Comparison of ENCODE assay signal across 1 fruit fly cellular context in the genomic region with DNA sequence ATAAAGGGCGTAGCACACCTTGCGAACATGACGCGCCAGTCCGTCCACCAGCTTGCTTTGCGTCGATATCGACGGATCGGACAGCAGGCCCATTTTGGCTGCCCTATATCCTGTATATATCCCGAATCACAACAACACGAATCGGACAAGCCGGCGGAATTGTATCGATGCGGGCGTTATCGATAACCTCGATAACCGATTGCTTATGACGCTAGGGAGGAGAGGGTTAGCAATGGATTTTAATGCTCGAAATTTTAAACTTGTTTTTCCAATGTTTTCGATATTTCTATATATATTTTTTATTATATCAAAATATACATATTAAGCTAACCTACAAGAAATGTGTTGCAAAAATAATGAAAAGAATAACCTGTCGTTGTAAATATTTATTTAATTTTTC.
A peak's percentile ranks its signal among the peaks of the same experiment; 100 is the strongest.
TF ChIP-seq lines count a peak whose summit lies in the region.

Gene GAA1 (minus strand): TSS at position 194 of the 400 bp plus-strand sequence.

TF ChIP-seq in whole organism, embryonic, 481 proteins besides CTCF, POLR2A, EP300 and RAD21 (continued from another document and continues in another):
- no peak for TF ChIP-seq Dad (GFP tag; optimal IDR thresholded peaks at IDR 0.05; lab: Kevin White, UChicago)
- TF ChIP-seq CG33557 (GFP tag; optimal IDR thresholded peaks at IDR 0.05; lab: Kevin White, UChicago) = no peak
- TF ChIP-seq Drgx (GFP tag; IDR thresholded peaks at IDR 0.05; lab: Robert Waterston, UW) = no peak
- no peak for TF ChIP-seq CG5953 (GFP tag; IDR thresholded peaks at IDR 0.05; lab: Robert Waterston, UW)
- TF ChIP-seq chinmo (GFP tag; IDR thresholded peaks at IDR 0.05; lab: Robert Waterston, UW; ENCODE audit: partially characterized antibody) = peak; percentile 79; the same call in 2 of the 4 replicates
- peak; percentile 26 for TF ChIP-seq grau (tag; optimal IDR thresholded peaks at IDR 0.05; lab: Kevin White, UChicago)
- TF ChIP-seq crol (GFP tag; IDR thresholded peaks at IDR 0.05; lab: Robert Waterston, UW) = no peak
- TF ChIP-seq CG3065 (GFP tag; optimal IDR thresholded peaks at IDR 0.05; lab: Kevin White, UChicago) = no peak
- no peak for TF ChIP-seq MTF-1 (GFP tag; optimal IDR thresholded peaks at IDR 0.05; lab: Kevin White, UChicago; ENCODE audit: borderline replicate concordance)
- TF ChIP-seq croc (GFP tag; conservative IDR thresholded peaks at IDR 0.05; lab: Robert Waterston, UW) = no peak
- TF ChIP-seq CG5180 (GFP tag; optimal IDR thresholded peaks at IDR 0.05; lab: Kevin White, UChicago) = no peak
- TF ChIP-seq CG14965 (GFP tag; optimal IDR thresholded peaks at IDR 0.05; lab: Kevin White, UChicago; ENCODE audit: borderline replicate concordance) = no peak
- TF ChIP-seq mld (GFP tag; IDR thresholded peaks at IDR 0.05; lab: Robert Waterston, UW; ENCODE audit: partially characterized antibody) = peak; percentile 96
- TF ChIP-seq CG4820 (GFP tag; optimal IDR thresholded peaks at IDR 0.05; lab: Kevin White, UChicago) = no peak
- TF ChIP-seq CG1832 (GFP tag; optimal IDR thresholded peaks at IDR 0.05; lab: Kevin White, UChicago) = no peak
- TF ChIP-seq salm (tag; optimal IDR thresholded peaks at IDR 0.05; lab: Kevin White, UChicago) = no peak
- TF ChIP-seq Nf-YC (tag; optimal IDR thresholded peaks at IDR 0.05; lab: Kevin White, UChicago) = no peak
- TF ChIP-seq her (GFP tag; optimal IDR thresholded peaks at IDR 0.05; lab: Kevin White, UChicago) = no peak
- no peak for TF ChIP-seq CG1603 (tag; optimal IDR thresholded peaks at IDR 0.05; lab: Kevin White, UChicago)
- peak; percentile 64; the same call in 1 of the 2 replicates for TF ChIP-seq CG4360 (GFP tag; IDR thresholded peaks at IDR 0.05; lab: Robert Waterston, UW)
- no peak for TF ChIP-seq CG8089 (GFP tag; optimal IDR thresholded peaks at IDR 0.05; lab: Kevin White, UChicago)
- TF ChIP-seq sim (GFP tag; IDR thresholded peaks at IDR 0.05; lab: Robert Waterston, UW) = no peak
- TF ChIP-seq luna (GFP tag; optimal IDR thresholded peaks at IDR 0.05; lab: Kevin White, UChicago) = no peak
- no peak for TF ChIP-seq jumu (GFP tag; optimal IDR thresholded peaks at IDR 0.05; lab: Kevin White, UChicago)
- TF ChIP-seq dimm (GFP tag; IDR thresholded peaks at IDR 0.05; lab: Robert Waterston, UW) = no peak
- no peak for TF ChIP-seq exex (tag; optimal IDR thresholded peaks at IDR 0.05; lab: Kevin White, UChicago)
- no peak for TF ChIP-seq NK7.1 (GFP tag; optimal IDR thresholded peaks at IDR 0.05; lab: Kevin White, UChicago)
- TF ChIP-seq wdn (GFP tag; IDR thresholded peaks at IDR 0.05; lab: Robert Waterston, UW) = no peak
- no peak for TF ChIP-seq gro (GFP tag; optimal IDR thresholded peaks at IDR 0.05; lab: Kevin White, UChicago)
- TF ChIP-seq CG3995 (GFP tag; optimal IDR thresholded peaks at IDR 0.05; lab: Kevin White, UChicago) = no peak
- no peak for TF ChIP-seq CG2889 (GFP tag; IDR thresholded peaks at IDR 0.05; lab: Robert Waterston, UW)
- TF ChIP-seq Sry-β (GFP tag; optimal IDR thresholded peaks at IDR 0.05; lab: Kevin White, UChicago) = no peak
- TF ChIP-seq BtbVII (GFP tag; optimal IDR thresholded peaks at IDR 0.05; lab: Kevin White, UChicago) = no peak
- TF ChIP-seq ranshi (GFP tag; IDR thresholded peaks at IDR 0.05; lab: Robert Waterston, UW) = no peak
- TF ChIP-seq psq (GFP tag; optimal IDR thresholded peaks at IDR 0.05; lab: Kevin White, UChicago) = no peak
- no peak for TF ChIP-seq CG3163 (GFP tag; optimal IDR thresholded peaks at IDR 0.05; lab: Kevin White, UChicago)
- no peak for TF ChIP-seq ham (GFP tag; IDR thresholded peaks at IDR 0.05; lab: Robert Waterston, UW)
- TF ChIP-seq corto (GFP tag; optimal IDR thresholded peaks at IDR 0.05; lab: Kevin White, UChicago) = no peak
- peak; percentile 78 for TF ChIP-seq hbn (GFP tag; IDR thresholded peaks at IDR 0.05; lab: Robert Waterston, UW; ENCODE audit: partially characterized antibody)
- TF ChIP-seq Dip3 (GFP tag; optimal IDR thresholded peaks at IDR 0.05; lab: Kevin White, UChicago) = no peak
- no peak for TF ChIP-seq NC2β (GFP tag; optimal IDR thresholded peaks at IDR 0.05; lab: Kevin White, UChicago)
- TF ChIP-seq Ets97D (GFP tag; optimal IDR thresholded peaks at IDR 0.05; lab: Kevin White, UChicago) = no peak
- no peak for TF ChIP-seq Bdp1 (GFP tag; optimal IDR thresholded peaks at IDR 0.05; lab: Kevin White, UChicago)
- TF ChIP-seq NC2α (GFP tag; optimal IDR thresholded peaks at IDR 0.05; lab: Kevin White, UChicago) = no peak
- peak; percentile 69 for TF ChIP-seq Sry-δ (GFP tag; optimal IDR thresholded peaks at IDR 0.05; lab: Kevin White, UChicago)
- no peak for TF ChIP-seq fd96Cb (tag; optimal IDR thresholded peaks at IDR 0.05; lab: Kevin White, UChicago)
- TF ChIP-seq CG4854 (GFP tag; optimal IDR thresholded peaks at IDR 0.05; lab: Kevin White, UChicago) = no peak
- no peak for TF ChIP-seq oc (tag; optimal IDR thresholded peaks at IDR 0.05; lab: Kevin White, UChicago)
- TF ChIP-seq slbo (GFP tag; IDR thresholded peaks at IDR 0.05; lab: Robert Waterston, UW) = peak; percentile 43; the same call in 1 of the 2 replicates
- TF ChIP-seq fd102C (GFP tag; optimal IDR thresholded peaks at IDR 0.05; lab: Kevin White, UChicago) = no peak
- TF ChIP-seq zfh1 (GFP tag; IDR thresholded peaks at IDR 0.05; lab: Robert Waterston, UW) = no peak
- TF ChIP-seq CG33213 (GFP tag; optimal IDR thresholded peaks at IDR 0.05; lab: Kevin White, UChicago) = no peak
- TF ChIP-seq Vsx1 (GFP tag; optimal IDR thresholded peaks at IDR 0.05; lab: Kevin White, UChicago) = no peak
- TF ChIP-seq emc (GFP tag; optimal IDR thresholded peaks at IDR 0.05; lab: Kevin White, UChicago) = no peak
- TF ChIP-seq crc (GFP tag; optimal IDR thresholded peaks at IDR 0.05; lab: Kevin White, UChicago) = no peak
- TF ChIP-seq nom (GFP tag; optimal IDR thresholded peaks at IDR 0.05; lab: Kevin White, UChicago) = no peak
- peak; percentile 51 for TF ChIP-seq YL-1 (GFP tag; optimal IDR thresholded peaks at IDR 0.05; lab: Kevin White, UChicago)
- TF ChIP-seq Bteb2 (GFP tag; optimal IDR thresholded peaks at IDR 0.05; lab: Kevin White, UChicago) = no peak
- no peak for TF ChIP-seq CG8290 (GFP tag; optimal IDR thresholded peaks at IDR 0.05; lab: Kevin White, UChicago)
- TF ChIP-seq CG8290 (tag; optimal IDR thresholded peaks at IDR 0.05; lab: Kevin White, UChicago) = no peak
- TF ChIP-seq sc (optimal IDR thresholded peaks at IDR 0.05; lab: Kevin White, UChicago) = no peak
- no peak for TF ChIP-seq sc (GFP tag; optimal IDR thresholded peaks at IDR 0.05; lab: Kevin White, UChicago)
- no peak for TF ChIP-seq Ssrp (tag; optimal IDR thresholded peaks at IDR 0.05; lab: Kevin White, UChicago)
- no peak for TF ChIP-seq cato (GFP tag; optimal IDR thresholded peaks at IDR 0.05; lab: Kevin White, UChicago; ENCODE audit: borderline replicate concordance)
- TF ChIP-seq pfk (GFP tag; optimal IDR thresholded peaks at IDR 0.05; lab: Kevin White, UChicago) = no peak
- TF ChIP-seq CG8281 (tag; optimal IDR thresholded peaks at IDR 0.05; lab: Kevin White, UChicago) = no peak
- TF ChIP-seq Gsc (GFP tag; IDR thresholded peaks at IDR 0.05; lab: Robert Waterston, UW) = no peak
- no peak for TF ChIP-seq sr (GFP tag; IDR thresholded peaks at IDR 0.05; lab: Robert Waterston, UW)
- no peak for TF ChIP-seq Ets65A (GFP tag; lab: Kevin White, UChicago)
- TF ChIP-seq CG16813 (GFP tag; IDR thresholded peaks at IDR 0.05; lab: Robert Waterston, UW; ENCODE audit: partially characterized antibody) = peak; percentile 83
- TF ChIP-seq CG18476 (GFP tag; optimal IDR thresholded peaks at IDR 0.05; lab: Kevin White, UChicago) = no peak
- no peak for TF ChIP-seq TFAM (GFP tag; optimal IDR thresholded peaks at IDR 0.05; lab: Kevin White, UChicago)
- TF ChIP-seq en (GFP tag; optimal IDR thresholded peaks at IDR 0.05; lab: Kevin White, UChicago) = no peak
- TF ChIP-seq zen2 (GFP tag; IDR thresholded peaks at IDR 0.05; lab: Robert Waterston, UW; ENCODE audit: partially characterized antibody) = peak; percentile 79
- TF ChIP-seq CG11085 (GFP tag; IDR thresholded peaks at IDR 0.05; lab: Robert Waterston, UW) = no peak
- TF ChIP-seq stc (GFP tag; IDR thresholded peaks at IDR 0.05; lab: Robert Waterston, UW) = no peak
- no peak for TF ChIP-seq Mad (GFP tag; optimal IDR thresholded peaks at IDR 0.05; lab: Kevin White, UChicago)
- TF ChIP-seq CG8359 (GFP tag; optimal IDR thresholded peaks at IDR 0.05; lab: Kevin White, UChicago; ENCODE audit: borderline replicate concordance) = no peak
- peak; percentile 95 for TF ChIP-seq CG6791 (GFP tag; IDR thresholded peaks at IDR 0.05; lab: Robert Waterston, UW; ENCODE audit: partially characterized antibody)
- no peak for TF ChIP-seq CG32767 (GFP tag; IDR thresholded peaks at IDR 0.05; lab: Robert Waterston, UW)
- TF ChIP-seq CG13894 (tag; optimal IDR thresholded peaks at IDR 0.05; lab: Kevin White, UChicago) = no peak
- TF ChIP-seq Hmx (GFP tag; optimal IDR thresholded peaks at IDR 0.05; lab: Kevin White, UChicago) = no peak
- no peak for TF ChIP-seq gsb-n (tag; optimal IDR thresholded peaks at IDR 0.05; lab: Kevin White, UChicago)
- no peak for TF ChIP-seq ab (GFP tag; optimal IDR thresholded peaks at IDR 0.05; lab: Kevin White, UChicago)
- peak; percentile 44 for TF ChIP-seq CG12391 (tag; optimal IDR thresholded peaks at IDR 0.05; lab: Kevin White, UChicago)
- TF ChIP-seq CG10147 (GFP tag; optimal IDR thresholded peaks at IDR 0.05; lab: Kevin White, UChicago) = no peak
- no peak for TF ChIP-seq Stat92E (GFP tag; optimal IDR thresholded peaks at IDR 0.05; lab: Kevin White, UChicago)
- no peak for TF ChIP-seq usp (GFP tag; optimal IDR thresholded peaks at IDR 0.05; lab: Kevin White, UChicago)
- no peak for TF ChIP-seq Adf1 (GFP tag; IDR thresholded peaks at IDR 0.05; lab: Robert Waterston, UW)
- TF ChIP-seq scrt (GFP tag; optimal IDR thresholded peaks at IDR 0.05; lab: Kevin White, UChicago) = no peak
- no peak for TF ChIP-seq cad (GFP tag; optimal IDR thresholded peaks at IDR 0.05; lab: Kevin White, UChicago)
- peak; percentile 98 for TF ChIP-seq HLH4C (GFP tag; IDR thresholded peaks at IDR 0.05; lab: Robert Waterston, UW; ENCODE audit: partially characterized antibody)
- TF ChIP-seq CG7963 (GFP tag; IDR thresholded peaks at IDR 0.05; lab: Robert Waterston, UW; ENCODE audit: partially characterized antibody) = peak; percentile 94
- peak; percentile 40 for TF ChIP-seq MESR4 (GFP tag; optimal IDR thresholded peaks at IDR 0.05; lab: Kevin White, UChicago)
- TF ChIP-seq CG3407 (GFP tag; optimal IDR thresholded peaks at IDR 0.05; lab: Kevin White, UChicago) = no peak
- TF ChIP-seq CG7271 (tag; optimal IDR thresholded peaks at IDR 0.05; lab: Kevin White, UChicago) = no peak
- no peak for TF ChIP-seq Atf3 (GFP tag; optimal IDR thresholded peaks at IDR 0.05; lab: Kevin White, UChicago)
- TF ChIP-seq sqz (GFP tag; optimal IDR thresholded peaks at IDR 0.05; lab: Kevin White, UChicago) = no peak
- TF ChIP-seq dati (GFP tag; IDR thresholded peaks at IDR 0.05; lab: Robert Waterston, UW) = no peak
- TF ChIP-seq sug (tag; optimal IDR thresholded peaks at IDR 0.05; lab: Kevin White, UChicago) = no peak
- no peak for TF ChIP-seq CG10654 (GFP tag; optimal IDR thresholded peaks at IDR 0.05; lab: Kevin White, UChicago)
- no peak for TF ChIP-seq cas (GFP tag; IDR thresholded peaks at IDR 0.05; lab: Robert Waterston, UW)
- TF ChIP-seq CG31388 (GFP tag; optimal IDR thresholded peaks at IDR 0.05; lab: Kevin White, UChicago) = no peak
- peak; percentile 17 for TF ChIP-seq CoRest (tag; optimal IDR thresholded peaks at IDR 0.05; lab: Kevin White, UChicago)
- no peak for TF ChIP-seq kay (GFP tag; optimal IDR thresholded peaks at IDR 0.05; lab: Kevin White, UChicago)
- TF ChIP-seq vfl (GFP tag; optimal IDR thresholded peaks at IDR 0.05; lab: Kevin White, UChicago) = no peak
- peak; percentile 23 for TF ChIP-seq CG18262 (tag; optimal IDR thresholded peaks at IDR 0.05; lab: Kevin White, UChicago)
- no peak for TF ChIP-seq ara (GFP tag; IDR thresholded peaks at IDR 0.05; lab: Robert Waterston, UW)
- TF ChIP-seq hth (optimal IDR thresholded peaks at IDR 0.05; lab: Kevin White, UChicago) = no peak
- TF ChIP-seq sens (GFP tag; lab: Kevin White, UChicago) = no peak
- TF ChIP-seq CG43689 (GFP tag; IDR thresholded peaks at IDR 0.05; lab: Robert Waterston, UW) = no peak
- TF ChIP-seq toy (GFP tag; IDR thresholded peaks at IDR 0.05; lab: Robert Waterston, UW) = no peak
- no peak for TF ChIP-seq CG17912 (GFP tag; optimal IDR thresholded peaks at IDR 0.05; lab: Kevin White, UChicago)
- TF ChIP-seq abd-A (tag; optimal IDR thresholded peaks at IDR 0.05; lab: Kevin White, UChicago) = no peak
- TF ChIP-seq hb (GFP tag; IDR thresholded peaks at IDR 0.05; lab: Robert Waterston, UW; ENCODE audit: partially characterized antibody) = peak; percentile 92
- TF ChIP-seq PHDP (tag; optimal IDR thresholded peaks at IDR 0.05; lab: Kevin White, UChicago) = no peak
- no peak for TF ChIP-seq twi (tag; optimal IDR thresholded peaks at IDR 0.05; lab: Kevin White, UChicago)
- TF ChIP-seq H15 (GFP tag; IDR thresholded peaks at IDR 0.05; lab: Robert Waterston, UW) = no peak
- no peak for TF ChIP-seq CG2678 (tag; optimal IDR thresholded peaks at IDR 0.05; lab: Kevin White, UChicago)
- no peak for TF ChIP-seq CG10543 (GFP tag; optimal IDR thresholded peaks at IDR 0.05; lab: Kevin White, UChicago)
- no peak for TF ChIP-seq CG15269 (tag; optimal IDR thresholded peaks at IDR 0.05; lab: Kevin White, UChicago)
- TF ChIP-seq Tbp (GFP tag; optimal IDR thresholded peaks at IDR 0.05; lab: Kevin White, UChicago) = no peak
- TF ChIP-seq wor (GFP tag; IDR thresholded peaks at IDR 0.05; lab: Robert Waterston, UW) = no peak
- TF ChIP-seq inv (GFP tag; IDR thresholded peaks at IDR 0.05; lab: Robert Waterston, UW; ENCODE audit: partially characterized antibody) = peak; percentile 64
- no peak for TF ChIP-seq CG16815 (GFP tag; optimal IDR thresholded peaks at IDR 0.05; lab: Kevin White, UChicago)
- no peak for TF ChIP-seq CG11247 (GFP tag; IDR thresholded peaks at IDR 0.05; lab: Robert Waterston, UW)
- TF ChIP-seq CG12236 (GFP tag; optimal IDR thresholded peaks at IDR 0.05; lab: Kevin White, UChicago) = no peak
- TF ChIP-seq hkb (optimal IDR thresholded peaks at IDR 0.05; lab: Kevin White, UChicago) = no peak
- TF ChIP-seq hkb (GFP tag; IDR thresholded peaks at IDR 0.05; lab: Robert Waterston, UW) = peak; percentile 49; the same call in 1 of the 2 replicates
- TF ChIP-seq CG10267 (tag; optimal IDR thresholded peaks at IDR 0.05; lab: Kevin White, UChicago) = peak; percentile 27
- TF ChIP-seq wek (GFP tag; optimal IDR thresholded peaks at IDR 0.05; lab: Kevin White, UChicago) = no peak
- TF ChIP-seq sd (tag; optimal IDR thresholded peaks at IDR 0.05; lab: Kevin White, UChicago) = no peak
- TF ChIP-seq ac (GFP tag; optimal IDR thresholded peaks at IDR 0.05; lab: Kevin White, UChicago) = no peak
